Fruit fly (Drosophila melanogaster): ENCODE measurements around the gene CG43218.

DNA sequence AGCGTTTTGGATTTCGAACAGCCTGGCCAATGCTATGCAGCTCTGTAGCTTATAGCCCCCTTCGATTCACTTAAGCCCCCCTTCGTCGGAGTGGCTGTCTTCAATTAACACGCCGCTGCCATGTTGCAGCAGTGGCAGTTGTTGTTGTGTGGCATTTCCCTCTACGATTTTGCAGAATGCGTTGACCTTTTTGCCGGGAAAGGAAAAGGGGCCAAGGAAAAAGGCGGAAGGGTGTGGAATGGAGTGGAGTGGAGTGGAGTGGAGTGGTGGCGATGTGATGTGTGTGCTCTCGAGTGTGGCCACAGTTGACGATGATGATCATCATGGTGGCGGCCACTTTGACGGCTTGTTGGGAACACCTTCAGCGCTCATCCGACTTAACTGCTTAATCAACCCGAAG, 19.4 kb upstream of the CG43218 start:
- TF ChIP-seq kay (GFP tag; ENCODE audit: borderline replicate concordance) (no peak), CG11617 (GFP tag; optimal IDR thresholded peaks at IDR 0.05) (no peak), bab1 (GFP tag; optimal IDR thresholded peaks at IDR 0.05) (no peak), ovo (GFP tag; optimal IDR thresholded peaks at IDR 0.05) (no peak), toe (GFP tag; optimal IDR thresholded peaks at IDR 0.05) (no peak), CG5204 (GFP tag; optimal IDR thresholded peaks at IDR 0.05) (no peak), tj (GFP tag; optimal IDR thresholded peaks at IDR 0.05) (no peak), cnc (optimal IDR thresholded peaks at IDR 0.05) (no peak), CG33017 (tag; optimal IDR thresholded peaks at IDR 0.05) (no peak), Hr96 (GFP tag; optimal IDR thresholded peaks at IDR 0.05) (no peak), CG12768 (GFP tag; optimal IDR thresholded peaks at IDR 0.05) (no peak), CG7045 (GFP tag; optimal IDR thresholded peaks at IDR 0.05) (no peak)

Data from whole organism, adult.